Worm (Caenorhabditis elegans) whole organism, L4 larva: Measurements from ENCODE around the gene ZK856.16.

Experiments
- ceh-82 ChIP-seq: sonication (generic microtip); optimal IDR thresholded peaks from 2 replicates; lab custom pipeline; 2017; ENCODE audit warnings: missing biosample characterization, missing genetic modification characterization
- lin-13 ChIP-seq: fragments of 150-350 bp; optimal IDR thresholded peaks from 2 replicates; lab custom pipeline; 2014; ENCODE audit warnings: missing biosample characterization, missing genetic modification reagents, missing genetic modification characterization
- ztf-11 ChIP-seq: fragments of 150-350 bp; optimal IDR thresholded peaks from 2 replicates; lab custom pipeline; 2014; ENCODE audit warnings: missing biosample characterization, missing genetic modification characterization

ce11 chrV:10246967-10247366, 41.6 kb upstream of the ZK856.16 start:
- TF ChIP-seq ztf-11 (tag; lab: Kevin White, UChicago) (no peak), ceh-82 (no peak), lin-13 (no peak)
